Fruit fly (Drosophila melanogaster): ENCODE data around the gene CG5116.

The CG5116 gene

DNA sequence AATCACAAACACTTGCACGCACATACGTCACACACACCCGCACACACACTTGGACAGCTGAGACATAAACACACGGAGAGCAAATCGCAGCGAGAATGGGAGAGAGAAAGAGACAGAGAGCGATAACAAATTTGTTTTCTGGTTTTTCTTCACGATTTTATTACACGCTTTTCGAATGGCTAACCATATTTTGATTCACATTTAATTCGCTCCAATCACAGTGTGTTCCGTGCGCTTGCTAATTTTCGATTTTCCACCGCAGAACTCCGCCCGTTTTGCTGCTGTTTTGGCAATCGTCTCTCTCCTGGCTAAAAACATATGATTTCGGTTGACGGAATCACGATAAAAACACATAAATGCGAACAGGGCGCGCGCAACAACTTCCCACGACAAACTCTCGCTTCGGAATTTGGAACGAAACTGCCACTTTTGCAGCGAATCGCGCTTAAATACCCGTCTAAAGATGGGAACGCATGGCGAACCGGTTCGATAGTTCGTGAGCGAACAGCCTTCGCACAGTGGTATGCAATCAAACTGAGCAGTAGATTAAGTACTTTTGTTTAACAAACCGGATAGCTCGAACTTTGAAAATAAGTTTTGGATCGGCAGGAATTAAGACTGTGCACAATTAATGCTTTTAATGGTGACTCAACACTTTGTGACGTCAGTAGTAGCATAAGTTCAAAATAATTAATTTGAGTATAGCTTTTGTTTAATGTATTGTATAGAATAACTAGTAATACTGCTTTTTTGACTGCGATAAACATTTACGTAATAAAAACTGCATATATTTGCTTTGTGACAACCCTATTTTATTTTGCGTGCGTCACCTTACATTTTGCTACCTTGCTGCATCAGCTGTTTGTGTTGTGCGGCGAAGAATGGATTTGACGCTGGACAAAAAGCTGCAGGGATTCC is 10.0 kb upstream of the CG5116 start, which contains the start of the genes Fur1 and Vps33B (continued):
- TF ChIP-seq zen2 (GFP tag; IDR thresholded peaks at IDR 0.05; ENCODE audit: partially characterized antibody) (peak; percentile 74), BEAF-32 (GFP tag; optimal IDR thresholded peaks at IDR 0.05) (peak; percentile 90), Drgx (GFP tag; IDR thresholded peaks at IDR 0.05) (peak; percentile 95), gcm (GFP tag; optimal IDR thresholded peaks at IDR 0.05) (peak; percentile 94), knrl (GFP tag; IDR thresholded peaks at IDR 0.05; ENCODE audit: partially characterized antibody) (peak; percentile 81), CG15696 (tag; optimal IDR thresholded peaks at IDR 0.05) (peak; percentile 96), wor (GFP tag; IDR thresholded peaks at IDR 0.05) (peak; percentile 94), Dbx (GFP tag; IDR thresholded peaks at IDR 0.05) (peak; percentile 95), NFAT (GFP tag; IDR thresholded peaks at IDR 0.05) (peak; percentile 90), ash1 (GFP tag; optimal IDR thresholded peaks at IDR 0.05) (peak; percentile 75), CG15011 (GFP tag; optimal IDR thresholded peaks at IDR 0.05) (peak; percentile 93), sr (GFP tag; IDR thresholded peaks at IDR 0.05) (peak; percentile 31; the same call in 1 of the 3 replicates), sd (tag; optimal IDR thresholded peaks at IDR 0.05) (peak; percentile 89), CG31365 (tag; optimal IDR thresholded peaks at IDR 0.05) (peak; percentile 77), CG4360 (GFP tag; IDR thresholded peaks at IDR 0.05) (no peak; the same call in 1 of the 2 replicates), Ada2b (GFP tag; IDR thresholded peaks at IDR 0.05) (peak; percentile 95), chinmo (GFP tag; IDR thresholded peaks at IDR 0.05; ENCODE audit: partially characterized antibody) (peak; percentile 85), Sox102F (GFP tag; optimal IDR thresholded peaks at IDR 0.05) (peak; percentile 97), exex (tag; optimal IDR thresholded peaks at IDR 0.05) (peak; percentile 76), org-1 (GFP tag; optimal IDR thresholded peaks at IDR 0.05) (peak; percentile 95), CG3163 (GFP tag; optimal IDR thresholded peaks at IDR 0.05) (peak; percentile 90), NfI (GFP tag; optimal IDR thresholded peaks at IDR 0.05) (peak; percentile 96), Atf-2 (GFP tag; optimal IDR thresholded peaks at IDR 0.05) (peak; percentile 99), CG7372 (GFP tag; IDR thresholded peaks at IDR 0.05) (peak; percentile 93), Hey (tag; optimal IDR thresholded peaks at IDR 0.05) (peak; percentile 91), Side (GFP tag; optimal IDR thresholded peaks at IDR 0.05) (peak; percentile 98), fd64A (GFP tag; optimal IDR thresholded peaks at IDR 0.05) (peak; percentile 80), danr (GFP tag; IDR thresholded peaks at IDR 0.05) (peak; percentile 86), HLH54F (GFP tag; optimal IDR thresholded peaks at IDR 0.05) (peak; percentile 99), dimm (GFP tag; IDR thresholded peaks at IDR 0.05) (peak; percentile 86), Oaz (GFP tag; IDR thresholded peaks at IDR 0.05) (peak; percentile 94), CG10147 (GFP tag; optimal IDR thresholded peaks at IDR 0.05) (peak; percentile 94), tup (GFP tag; optimal IDR thresholded peaks at IDR 0.05) (peak; percentile 96), gro (GFP tag; optimal IDR thresholded peaks at IDR 0.05) (peak; percentile 97), CG9932 (GFP tag; IDR thresholded peaks at IDR 0.05) (peak; percentile 97), corto (GFP tag; optimal IDR thresholded peaks at IDR 0.05) (peak; percentile 72), Eip74EF (GFP tag; optimal IDR thresholded peaks at IDR 0.05) (peak in 1 of 2 experiments; percentile 90), lmd (GFP tag; IDR thresholded peaks at IDR 0.05) (peak; percentile 96)

DNA sequence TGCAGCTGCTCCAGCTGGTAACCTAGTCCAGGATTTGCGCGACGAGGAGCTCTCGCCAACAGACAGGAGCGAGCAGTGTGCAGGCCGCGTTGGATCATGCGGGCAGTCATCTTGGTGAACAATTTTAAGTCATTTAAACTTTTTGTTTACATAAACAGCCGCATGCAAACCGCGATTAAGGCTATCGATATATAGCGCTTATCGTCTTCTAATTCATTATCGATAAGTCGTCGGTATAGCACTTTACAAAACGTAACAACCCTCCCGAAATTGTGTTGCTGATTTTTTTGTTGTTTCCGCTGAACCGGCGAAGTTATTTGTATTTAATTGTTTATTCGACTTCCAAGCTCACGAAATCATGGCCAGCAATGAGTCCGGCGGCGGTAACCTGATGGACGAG is 6.2 kb upstream of the CG5116 start, which contains the start of the genes CG4553 and MED28:
Gene CG4553 (minus strand): TSS at position 172 of the 400 bp plus-strand sequence.
Gene MED28 (plus strand): TSS at position 260 of the 400 bp plus-strand sequence.
- TF ChIP-seq CG6854 (GFP tag; optimal IDR thresholded peaks at IDR 0.05) = no peak
- TF ChIP-seq gro (GFP tag; optimal IDR thresholded peaks at IDR 0.05) = no peak
- no peak for TF ChIP-seq NC2α (GFP tag; optimal IDR thresholded peaks at IDR 0.05)
- TF ChIP-seq ase (GFP tag; IDR thresholded peaks at IDR 0.05) = no peak
- no peak for TF ChIP-seq CG18476 (GFP tag; optimal IDR thresholded peaks at IDR 0.05)
- TF ChIP-seq hbn (GFP tag; IDR thresholded peaks at IDR 0.05; ENCODE audit: partially characterized antibody) = peak; percentile 85
- TF ChIP-seq CG1602 (GFP tag; optimal IDR thresholded peaks at IDR 0.05) = no peak
- TF ChIP-seq ci (GFP tag; IDR thresholded peaks at IDR 0.05) = no peak
- no peak for TF ChIP-seq Usf (GFP tag; optimal IDR thresholded peaks at IDR 0.05)
- TF ChIP-seq tgo (GFP tag; IDR thresholded peaks at IDR 0.05) = no peak
- TF ChIP-seq Spps (tag; optimal IDR thresholded peaks at IDR 0.05) = no peak
- TF ChIP-seq CG7786 (GFP tag; optimal IDR thresholded peaks at IDR 0.05) = no peak
- TF ChIP-seq ssp (GFP tag; IDR thresholded peaks at IDR 0.05) = no peak
- TF ChIP-seq pnt (GFP tag; optimal IDR thresholded peaks at IDR 0.05) = no peak

Measured in whole organism, embryonic.